Fruit fly (Drosophila melanogaster) Kc167 (cell line): Measurements from ENCODE around the gene CG16959.

Source experiments
- Myc ChIP-seq: fragments of >200 bp; optimal IDR thresholded peaks from 2 replicates; lab custom pipeline; 2017; ENCODE audit warnings: missing external identifiers
- psq ChIP-seq: fragments of >200 bp; optimal IDR thresholded peaks from 2 replicates; lab custom pipeline; 2017; ENCODE audit warnings: missing external identifiers

DNA sequence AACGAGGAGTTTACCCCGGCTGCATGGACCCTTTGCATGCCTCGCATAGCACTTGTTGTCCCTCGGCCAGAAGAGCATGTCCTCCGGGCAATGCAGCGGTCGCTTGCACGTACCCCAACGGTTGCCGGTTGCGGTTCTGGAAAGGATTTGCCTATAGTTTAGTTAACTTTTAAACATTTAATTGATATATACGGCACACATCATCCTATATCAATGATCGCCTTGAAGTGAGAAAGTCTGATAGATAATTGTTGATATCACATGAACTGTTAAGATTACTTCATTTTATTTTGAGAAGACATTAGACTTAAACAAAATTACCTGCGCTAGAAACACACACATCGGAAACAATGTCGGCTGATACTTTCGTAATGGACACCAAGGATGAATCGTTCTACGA is 3.8 kb downstream of the CG16959 start, which contains the start of gene CG32847:
- TF ChIP-seq psq (lab: Kevin White, UChicago) = no peak
- TF ChIP-seq Myc (lab: Kevin White, UChicago) = no peak
